Fruit fly (Drosophila melanogaster): Measurements from ENCODE around the gene CG3534.

- TF ChIP-seq brk (GFP tag; optimal IDR thresholded peaks at IDR 0.05) = no peak
- TF ChIP-seq ey (GFP tag; optimal IDR thresholded peaks at IDR 0.05) = no peak
- TF ChIP-seq pan (optimal IDR thresholded peaks at IDR 0.05) = no peak
- no peak for TF ChIP-seq tai (GFP tag; optimal IDR thresholded peaks at IDR 0.05)
- no peak for TF ChIP-seq Dfd (GFP tag; optimal IDR thresholded peaks at IDR 0.05)
- no peak for TF ChIP-seq Hr78 (GFP tag; optimal IDR thresholded peaks at IDR 0.05)
- TF ChIP-seq CG32264 (GFP tag; optimal IDR thresholded peaks at IDR 0.05) = no peak
Measured at dm6 chr3R:17029796-17030195, 33.5 kb downstream of the CG3534 start.

Measured in whole organism, wandering third instar larva.